In genomic region chrX:18773817-18774216, dm6 we compare ENCODE assay signal across 3 fruit fly cellular contexts.
TF ChIP-seq lines count a peak whose summit lies in the region.

CCKLR-17D3 (minus strand) TSS chrX:18774027.

- TF ChIP-seq CTCF in whole organism, embryonic (GFP tag; optimal IDR thresholded peaks at IDR 0.05; lab: Kevin White, UChicago): no peak

TF ChIP-seq in whole organism, embryonic, 481 proteins besides CTCF, POLR2A, EP300 and RAD21 (continues in another document):
- TF ChIP-seq Oaz (GFP tag; IDR thresholded peaks at IDR 0.05; lab: Robert Waterston, UW) (no peak), CG13123 (GFP tag; optimal IDR thresholded peaks at IDR 0.05; lab: Kevin White, UChicago) (no peak), Myb (GFP tag; optimal IDR thresholded peaks at IDR 0.05; lab: Kevin White, UChicago) (no peak), CG11085 (GFP tag; IDR thresholded peaks at IDR 0.05; lab: Robert Waterston, UW) (no peak), Neu2 (GFP tag; optimal IDR thresholded peaks at IDR 0.05; lab: Kevin White, UChicago; ENCODE audit: borderline replicate concordance) (no peak), run (tag; optimal IDR thresholded peaks at IDR 0.05; lab: Kevin White, UChicago) (no peak), chm (GFP tag; IDR thresholded peaks at IDR 0.05; lab: Robert Waterston, UW) (0 out of 2 replicates have a peak, but pooled peaks have one; percentile 23), CG3726 (GFP tag; IDR thresholded peaks at IDR 0.05; lab: Robert Waterston, UW) (no peak), CG11695 (GFP tag; IDR thresholded peaks at IDR 0.05; lab: Robert Waterston, UW) (no peak), ac (GFP tag; optimal IDR thresholded peaks at IDR 0.05; lab: Kevin White, UChicago) (no peak), PHDP (tag; optimal IDR thresholded peaks at IDR 0.05; lab: Kevin White, UChicago) (no peak), knrl (GFP tag; IDR thresholded peaks at IDR 0.05; lab: Robert Waterston, UW; ENCODE audit: partially characterized antibody) (no peak), cg (GFP tag; optimal IDR thresholded peaks at IDR 0.05; lab: Kevin White, UChicago) (no peak), Ptx1 (GFP tag; IDR thresholded peaks at IDR 0.05; lab: Robert Waterston, UW) (no peak), ewg (GFP tag; optimal IDR thresholded peaks at IDR 0.05; lab: Kevin White, UChicago) (peak; percentile 74), kni (GFP tag; optimal IDR thresholded peaks at IDR 0.05; lab: Kevin White, UChicago) (no peak), CG11504 (tag; optimal IDR thresholded peaks at IDR 0.05; lab: Kevin White, UChicago) (peak; percentile 99), CG16813 (GFP tag; IDR thresholded peaks at IDR 0.05; lab: Robert Waterston, UW; ENCODE audit: partially characterized antibody) (0 out of 3 replicates have a peak, but pooled peaks have one; percentile 14), Ets65A (GFP tag; lab: Kevin White, UChicago) (peak; percentile 27), CG17359 (tag; optimal IDR thresholded peaks at IDR 0.05; lab: Kevin White, UChicago) (no peak), ci (GFP tag; IDR thresholded peaks at IDR 0.05; lab: Robert Waterston, UW) (0 out of 3 replicates have a peak, but pooled peaks have one; percentile 55), CG34224 (GFP tag; IDR thresholded peaks at IDR 0.05; lab: Robert Waterston, UW; ENCODE audit: partially characterized antibody) (no peak), Mad (GFP tag; optimal IDR thresholded peaks at IDR 0.05; lab: Kevin White, UChicago) (peak; percentile 2), zen2 (GFP tag; IDR thresholded peaks at IDR 0.05; lab: Robert Waterston, UW; ENCODE audit: partially characterized antibody) (no peak), Dad (GFP tag; optimal IDR thresholded peaks at IDR 0.05; lab: Kevin White, UChicago) (no peak), CG11560 (tag; IDR thresholded peaks at IDR 0.05; lab: Robert Waterston, UW) (no peak), CHES-1-like (GFP tag; optimal IDR thresholded peaks at IDR 0.05; lab: Kevin White, UChicago) (no peak), CG30403 (GFP tag; optimal IDR thresholded peaks at IDR 0.05; lab: Kevin White, UChicago) (no peak), sr (GFP tag; IDR thresholded peaks at IDR 0.05; lab: Robert Waterston, UW) (no peak), CG5180 (GFP tag; optimal IDR thresholded peaks at IDR 0.05; lab: Kevin White, UChicago) (peak; percentile 27)

TF ChIP-seq in whole organism, prepupa, 60 proteins besides CTCF, POLR2A, EP300 and RAD21:
- TF ChIP-seq eg (GFP tag; IDR thresholded peaks at IDR 0.05; lab: Robert Waterston, UW) (0 out of 3 replicates have a peak, but pooled peaks have one; percentile 21), cyc (GFP tag; optimal IDR thresholded peaks at IDR 0.05; lab: Kevin White, UChicago) (no peak)

TF ChIP-seq in whole organism, pupa, 21 proteins besides CTCF, POLR2A, EP300 and RAD21:
- no peak for TF ChIP-seq CG9948 (tag; optimal IDR thresholded peaks at IDR 0.05; lab: Kevin White, UChicago)
- no peak for TF ChIP-seq Ets98B (GFP tag; IDR thresholded peaks at IDR 0.05; lab: Robert Waterston, UW)
- 0 out of 2 replicates have a peak, but pooled peaks have one; percentile 16 for TF ChIP-seq CG32121 (GFP tag; IDR thresholded peaks at IDR 0.05; lab: Robert Waterston, UW)
- no peak for TF ChIP-seq rn (GFP tag; IDR thresholded peaks at IDR 0.05; lab: Robert Waterston, UW)
- TF ChIP-seq CG4496 (GFP tag; IDR thresholded peaks at IDR 0.05; lab: Robert Waterston, UW): 0 out of 3 replicates have a peak, but pooled peaks have one; percentile 23
- TF ChIP-seq CG13204 (GFP tag; optimal IDR thresholded peaks at IDR 0.05; lab: Kevin White, UChicago): peak; percentile 43
